Fruit fly (Drosophila melanogaster): Measurements from ENCODE around the gene CG5828.

dm6 chr2L:5090352-5090751 is 3.4 kb upstream of the CG5828 start:
- TF ChIP-seq usp (GFP tag; optimal IDR thresholded peaks at IDR 0.05) (no peak), pan (optimal IDR thresholded peaks at IDR 0.05) (no peak), EcR (GFP tag; optimal IDR thresholded peaks at IDR 0.05) (no peak), psq (optimal IDR thresholded peaks at IDR 0.05) (no peak), Dll (optimal IDR thresholded peaks at IDR 0.05) (no peak)
